Worm (Caenorhabditis elegans) whole organism, late embryonic: Measurements from ENCODE around the gene ZK1290.11.

Experiments
- C08G9.2 ChIP-seq: sonication (generic microtip); optimal IDR thresholded peaks from 2 replicates; lab custom pipeline; 2016; ENCODE audit warnings: mild to moderate bottlenecking, missing genetic modification characterization, moderate library complexity, missing compliant biosample characterization
- C38D4.7 ChIP-seq: fragments of 200-800 bp; sonication (Bioruptor generic); optimal IDR thresholded peaks from 2 replicates; lab custom pipeline; 2018; ENCODE audit warnings: mild to moderate bottlenecking, missing genetic modification characterization, moderate library complexity, missing compliant biosample characterization
- F13H6.1 ChIP-seq: sonication (generic microtip); optimal IDR thresholded peaks from 2 replicates; lab custom pipeline; 2016; ENCODE audit warnings: missing genetic modification characterization, missing compliant biosample characterization
- K02D7.2 ChIP-seq: sonication (generic microtip); optimal IDR thresholded peaks from 2 replicates; lab custom pipeline; 2017; ENCODE audit warnings: mild to moderate bottlenecking, missing genetic modification characterization, missing compliant biosample characterization
- K09A11.1 ChIP-seq: sonication (generic microtip); optimal IDR thresholded peaks from 2 replicates; lab custom pipeline; 2017; ENCODE audit warnings: antibody characterized with exemption, mild to moderate bottlenecking, missing genetic modification characterization, missing compliant biosample characterization; ENCODE audit not compliant: insufficient read depth
- T23F11.4 ChIP-seq: fragments of 200-800 bp; sonication (Bioruptor generic); optimal IDR thresholded peaks from 2 replicates; lab custom pipeline; 2018; ENCODE audit warnings: mild to moderate bottlenecking, missing genetic modification characterization, missing compliant biosample characterization
- Y22D7AL.16 ChIP-seq: sonication (generic microtip); optimal IDR thresholded peaks from 2 replicates; lab custom pipeline; 2016; ENCODE audit warnings: missing genetic modification characterization, missing compliant biosample characterization
- ceh-14 ChIP-seq: sonication (generic microtip); optimal IDR thresholded peaks from 2 replicates; lab custom pipeline; 2016; ENCODE audit warnings: missing genotype, missing genetic modification characterization, missing compliant biosample characterization
- ceh-18 ChIP-seq: sonication (generic microtip); optimal IDR thresholded peaks from 2 replicates; lab custom pipeline; 2016; ENCODE audit warnings: missing genetic modification characterization, missing compliant biosample characterization
- ceh-19 ChIP-seq: fragments of 200-800 bp; sonication (Bioruptor generic); optimal IDR thresholded peaks from 2 replicates; lab custom pipeline; 2018; ENCODE audit warnings: mild to moderate bottlenecking, missing genetic modification characterization, missing compliant biosample characterization
- ceh-2 ChIP-seq: sonication (generic microtip); optimal IDR thresholded peaks from 2 replicates; lab custom pipeline; 2016; ENCODE audit warnings: missing genotype, missing genetic modification characterization, missing compliant biosample characterization
- ceh-22 ChIP-seq: sonication (generic microtip); optimal IDR thresholded peaks from 2 replicates; lab custom pipeline; 2017; ENCODE audit warnings: missing biosample characterization, missing genetic modification characterization
- ceh-30 ChIP-seq: fragments of 150-350 bp; optimal IDR thresholded peaks from 2 replicates; lab custom pipeline; 2014; ENCODE audit warnings: missing biosample characterization, missing genetic modification characterization
- ceh-31 ChIP-seq: sonication (generic microtip); optimal IDR thresholded peaks from 2 replicates; lab custom pipeline; 2016; ENCODE audit warnings: missing genetic modification characterization, missing compliant biosample characterization
- ceh-34 ChIP-seq: sonication (generic microtip); optimal IDR thresholded peaks from 2 replicates; lab custom pipeline; 2016; ENCODE audit warnings: mild to moderate bottlenecking, missing genetic modification characterization, missing compliant biosample characterization
- ceh-45 ChIP-seq: fragments of 200-800 bp; sonication (Bioruptor generic); IDR thresholded peaks from 2 replicates; pipeline ENCODE4 v1.3.6; 2022; ENCODE audit warnings: missing genetic modification reagents, missing genetic modification characterization, missing compliant biosample characterization
- che-1 ChIP-seq: sonication (generic microtip); optimal IDR thresholded peaks from 2 replicates; lab custom pipeline; 2016; ENCODE audit warnings: mild to moderate bottlenecking, missing genetic modification characterization, missing compliant biosample characterization
- dve-1 ChIP-seq: sonication (generic microtip); optimal IDR thresholded peaks from 2 replicates; lab custom pipeline; 2017; ENCODE audit warnings: antibody characterized with exemption, mild to moderate bottlenecking, missing genetic modification characterization, missing compliant biosample characterization
- elt-2 ChIP-seq: sonication (generic microtip); optimal IDR thresholded peaks from 2 replicates; lab custom pipeline; 2016; ENCODE audit warnings: missing genetic modification reagents, missing genetic modification characterization, missing compliant biosample characterization
- ets-4 ChIP-seq: sonication (generic microtip); optimal IDR thresholded peaks from 2 replicates; lab custom pipeline; 2016; ENCODE audit warnings: missing genetic modification characterization, missing compliant biosample characterization
- eyg-1 ChIP-seq: sonication (generic microtip); optimal IDR thresholded peaks from 2 replicates; lab custom pipeline; 2016; ENCODE audit warnings: missing genotype, missing genetic modification characterization, missing compliant biosample characterization
- fax-1 ChIP-seq: sonication (generic microtip); optimal IDR thresholded peaks from 2 replicates; lab custom pipeline; 2016; ENCODE audit warnings: missing genotype, missing genetic modification characterization, missing compliant biosample characterization
- fkh-10 ChIP-seq: fragments of 150-350 bp; optimal IDR thresholded peaks from 2 replicates; lab custom pipeline; 2014; ENCODE audit warnings: missing biosample characterization, missing genetic modification reagents, missing genetic modification characterization
- fkh-6 ChIP-seq: sonication (generic microtip); optimal IDR thresholded peaks from 2 replicates; lab custom pipeline; 2016; ENCODE audit warnings: missing genetic modification characterization, missing compliant biosample characterization
- gmeb-2 ChIP-seq: sonication (generic microtip); optimal IDR thresholded peaks from 2 replicates; lab custom pipeline; 2016; ENCODE audit warnings: missing genetic modification characterization, inconsistent platforms, missing compliant biosample characterization
- hlh-8 ChIP-seq: sonication (generic microtip); optimal IDR thresholded peaks from 2 replicates; lab custom pipeline; 2016; ENCODE audit warnings: missing genotype, missing genetic modification characterization, missing compliant biosample characterization
- nhr-11 ChIP-seq: fragments of 150-350 bp; optimal IDR thresholded peaks from 2 replicates; lab custom pipeline; 2014; ENCODE audit warnings: missing biosample characterization, missing genetic modification characterization
- nhr-232 ChIP-seq: sonication (generic microtip); optimal IDR thresholded peaks from 2 replicates; lab custom pipeline; 2016; ENCODE audit warnings: missing genetic modification characterization, missing compliant biosample characterization
- npax-4 ChIP-seq: sonication (generic microtip); optimal IDR thresholded peaks from 2 replicates; lab custom pipeline; 2016; ENCODE audit warnings: missing genetic modification characterization, missing compliant biosample characterization
- pat-9 ChIP-seq: fragments of 200-800 bp; sonication (Bioruptor generic); optimal IDR thresholded peaks from 2 replicates; lab custom pipeline; 2018; ENCODE audit warnings: mild to moderate bottlenecking, missing genetic modification characterization, moderate library complexity, missing compliant biosample characterization
- pha-4 ChIP-seq: fragments of 150-350 bp; optimal IDR thresholded peaks from 2 replicates; lab custom pipeline; 2018; ENCODE audit warnings: missing biosample characterization, missing genetic modification reagents, missing genetic modification characterization
- pqm-1 ChIP-seq: sonication (generic microtip); optimal IDR thresholded peaks from 2 replicates; lab custom pipeline; 2016; ENCODE audit warnings: missing genetic modification characterization, missing compliant biosample characterization
- ref-2 ChIP-seq: sonication (generic microtip); optimal IDR thresholded peaks from 2 replicates; lab custom pipeline; 2016; ENCODE audit warnings: missing genetic modification characterization, missing compliant biosample characterization
- sdc-2 ChIP-seq: sonication (generic microtip); optimal IDR thresholded peaks from 2 replicates; lab custom pipeline; 2016; ENCODE audit warnings: missing genotype, missing genetic modification characterization, missing compliant biosample characterization
- sox-2 ChIP-seq: fragments of 200-800 bp; sonication (Bioruptor generic); IDR thresholded peaks from 2 replicates; pipeline ENCODE4 v1.3.6; 2022; ENCODE audit warnings: missing genetic modification reagents, missing genetic modification characterization, missing compliant biosample characterization
- unc-55 ChIP-seq: sonication (generic microtip); optimal IDR thresholded peaks from 2 replicates; lab custom pipeline; 2017; ENCODE audit warnings: missing biosample characterization, missing genetic modification reagents, missing genetic modification characterization

Gene ZK1290.11

ce11 chrII:7553806-7554205, 7.6 kb downstream of the ZK1290.11 start, which contains the start of gene ZK1290.10 (continued):
- TF ChIP-seq hlh-8 (tag; lab: Kevin White, UChicago) = no peak

- no peak for TF ChIP-seq ceh-14
- no peak for TF ChIP-seq K02D7.2
- no peak for TF ChIP-seq pqm-1 (tag; lab: Kevin White, UChicago)
- no peak for TF ChIP-seq Y22D7AL.16 (tag; lab: Kevin White, UChicago)
- no peak for TF ChIP-seq gmeb-2
- no peak for TF ChIP-seq dve-1
- TF ChIP-seq nhr-232 = no peak
- TF ChIP-seq ceh-30 (tag; lab: Kevin White, UChicago) = no peak
- no peak for TF ChIP-seq F13H6.1 (tag; lab: Kevin White, UChicago)
- TF ChIP-seq eyg-1 (tag; lab: Kevin White, UChicago) = no peak
- no peak for TF ChIP-seq fkh-10 (GFP tag; lab: Kevin White, UChicago)
- TF ChIP-seq T23F11.4 (GFP tag; lab: Kevin White, UChicago) = no peak
- TF ChIP-seq ceh-31 (tag; lab: Kevin White, UChicago) = no peak
- no peak for TF ChIP-seq pat-9 (tag; lab: Kevin White, UChicago)
- no peak for TF ChIP-seq pha-4 (tag; lab: Kevin White, UChicago)
- TF ChIP-seq ceh-19 (GFP tag; lab: Kevin White, UChicago) = no peak
- no peak for TF ChIP-seq npax-4
- TF ChIP-seq sox-2 = no peak
- no peak for TF ChIP-seq fax-1 (tag; lab: Kevin White, UChicago)
- no peak for TF ChIP-seq ceh-34 (tag; lab: Kevin White, UChicago)
These were observed 12.4 kb downstream of the ZK1290.11 start, which contains the start of gene tph-1 for ce11 chrII:7549035-7549434. TSS of gene tph-1 (plus strand) at chrII:7549335.

ce11 chrII:7548044-7548443, 13.3 kb downstream of the ZK1290.11 start, which contains the start of gene fbxa-224:
TSS of gene fbxa-224 (minus strand) at chrII:7548144.
- TF ChIP-seq ceh-2 (no peak), ceh-31 (tag; lab: Kevin White, UChicago) (no peak), ets-4 (tag; lab: Kevin White, UChicago) (no peak), sox-2 (no peak), ceh-30 (tag; lab: Kevin White, UChicago) (no peak), ref-2 (tag; lab: Kevin White, UChicago) (no peak), fkh-6 (tag; lab: Kevin White, UChicago) (no peak), K09A11.1 (tag; lab: Kevin White, UChicago) (no peak), elt-2 (tag; lab: Kevin White, UChicago) (no peak)
- TF ChIP-seq, all 69 proteins: peak for 0

DNA sequence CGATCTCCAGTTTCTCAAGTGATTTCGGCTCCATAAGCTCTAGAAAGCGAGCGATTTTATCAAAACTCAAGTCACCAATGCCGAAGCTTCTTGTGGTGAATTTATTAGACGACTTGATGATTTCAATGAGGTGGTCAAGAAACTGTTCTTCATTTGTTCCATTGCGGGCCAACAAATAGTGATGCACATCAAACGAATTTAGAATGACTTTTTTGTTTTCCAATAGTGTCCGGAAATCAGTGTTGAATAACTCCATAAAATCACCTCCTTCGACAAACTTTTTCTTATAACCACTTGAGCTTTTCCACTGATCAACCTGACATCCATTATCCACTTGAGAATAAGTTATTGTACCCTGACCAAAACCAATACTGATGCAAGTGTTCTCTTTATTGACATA, 14.1 kb downstream of the ZK1290.11 start:
- TF ChIP-seq C38D4.7 (GFP tag; lab: Kevin White, UChicago) (no peak), ceh-34 (tag; lab: Kevin White, UChicago) (no peak), ceh-22 (tag; lab: Kevin White, UChicago) (no peak), eyg-1 (tag; lab: Kevin White, UChicago) (no peak), ceh-45 (GFP tag; lab: Robert Waterston, UW) (no peak), nhr-232 (no peak), Y22D7AL.16 (tag; lab: Kevin White, UChicago) (no peak), unc-55 (GFP tag; lab: Kevin White, UChicago) (no peak)

ce11 chrII:7545364-7545763, 16.0 kb downstream of the ZK1290.11 start:
- TF ChIP-seq nhr-11 (no peak), C08G9.2 (tag; lab: Kevin White, UChicago) (no peak), sdc-2 (no peak), che-1 (tag; lab: Kevin White, UChicago) (no peak), ceh-18 (tag; lab: Kevin White, UChicago) (no peak), F13H6.1 (tag; lab: Kevin White, UChicago) (no peak)
- TF ChIP-seq, all 69 proteins: peak for 0
